Worm (Caenorhabditis elegans): ENCODE measurements around the gene T10C6.16.

DNA sequence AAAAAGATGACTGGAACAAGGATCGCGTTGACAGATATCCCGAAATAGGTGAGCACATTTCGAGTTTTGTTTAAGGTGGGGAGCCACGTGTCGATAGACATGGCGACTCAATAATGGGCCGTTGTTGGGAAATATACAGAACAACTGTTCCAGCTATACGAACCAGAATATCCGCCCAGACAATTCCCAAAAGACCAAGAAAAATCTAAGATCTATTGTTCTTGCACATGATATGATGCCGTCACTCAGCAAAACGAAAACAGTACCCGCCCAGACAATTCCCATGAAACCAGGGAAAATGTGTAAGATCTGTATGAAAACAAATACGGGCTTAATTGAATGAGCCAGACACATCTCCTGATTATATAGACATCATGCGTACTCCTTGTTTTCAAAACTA is 25.3 kb downstream of the T10C6.16 start, which contains the start of gene str-231:
- TF ChIP-seq nhr-129 (tag; optimal IDR thresholded peaks at IDR 0.05) = no peak
- TF ChIP-seq ztf-11 (tag; optimal IDR thresholded peaks at IDR 0.05) = no peak
